Worm (Caenorhabditis elegans) whole organism, early embryonic: ENCODE measurements around the gene rbm-42.

Experiments
- B0310.2 ChIP-seq: sonication (generic microtip); optimal IDR thresholded peaks from 2 replicates; lab custom pipeline; 2016; ENCODE audit warnings: mild to moderate bottlenecking, missing genetic modification characterization, missing compliant biosample characterization
- aly-1 ChIP-seq: sonication (generic microtip); optimal IDR thresholded peaks from 2 replicates; lab custom pipeline; 2016; ENCODE audit warnings: missing genetic modification characterization, missing compliant biosample characterization
- ama-1 ChIP-seq: fragments of 150-350 bp; optimal IDR thresholded peaks from 2 replicates; lab custom pipeline; 2014
- ets-7 ChIP-seq: sonication (generic microtip); optimal IDR thresholded peaks from 2 replicates; lab custom pipeline; 2016; ENCODE audit warnings: missing genotype, missing genetic modification characterization, missing compliant biosample characterization
- hmbx-1 ChIP-seq: sonication (generic microtip); optimal IDR thresholded peaks from 2 replicates; lab custom pipeline; 2016; ENCODE audit warnings: mild to moderate bottlenecking, missing genetic modification characterization, missing compliant biosample characterization
- hmg-4 ChIP-seq: fragments of 200-800 bp; sonication (Bioruptor generic); optimal IDR thresholded peaks from 2 replicates; lab custom pipeline; 2018; ENCODE audit warnings: mild to moderate bottlenecking, missing genetic modification characterization, missing compliant biosample characterization
- hnd-1 ChIP-seq: sonication (generic microtip); optimal IDR thresholded peaks from 2 replicates; lab custom pipeline; 2016; ENCODE audit warnings: missing genetic modification characterization, missing compliant biosample characterization
- sea-1 ChIP-seq: fragments of 200-800 bp; sonication (Bioruptor generic); conservative IDR thresholded peaks from 2 replicates; pipeline ENCODE4 v1.3.6; 2022; ENCODE audit warnings: missing genetic modification characterization, missing compliant biosample characterization
- tbx-11 ChIP-seq: fragments of 200-800 bp; sonication (Bioruptor generic); IDR thresholded peaks from 2 replicates; pipeline ENCODE4 v1.3.6; 2022; ENCODE audit warnings: missing genetic modification characterization, missing compliant biosample characterization
- tbx-37 ChIP-seq: fragments of 200-800 bp; sonication (Bioruptor generic); conservative IDR thresholded peaks from 2 replicates; pipeline ENCODE4 v1.3.6; 2022; ENCODE audit warnings: missing genetic modification reagents, missing genetic modification characterization, missing compliant biosample characterization

DNA sequence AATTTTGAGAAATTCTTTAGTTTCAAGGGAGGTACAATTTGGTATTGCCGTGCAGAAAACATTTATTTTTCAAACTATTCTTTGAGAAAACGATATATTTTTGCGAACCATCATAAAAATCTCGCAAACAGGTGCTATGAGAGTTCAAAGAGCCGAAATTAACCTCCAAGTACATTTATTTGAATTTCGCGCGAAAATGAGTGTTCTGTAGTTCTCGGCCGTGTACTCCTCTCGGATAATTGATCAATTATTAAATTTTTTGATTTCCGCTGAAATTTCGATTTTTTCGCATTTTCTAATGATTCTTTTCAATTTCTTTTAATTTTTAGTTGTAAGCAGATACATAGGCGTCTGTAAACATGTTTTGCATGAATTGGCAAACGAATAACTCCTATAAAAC is 37.1 kb upstream of the rbm-42 start:
- TF ChIP-seq tbx-37 (GFP tag; lab: Robert Waterston, UW) (no peak), ama-1 (lab: Kevin White, UChicago) (no peak), B0310.2 (tag; lab: Kevin White, UChicago) (no peak), aly-1 (tag; lab: Kevin White, UChicago) (no peak), hmbx-1 (tag; lab: Kevin White, UChicago) (no peak), sea-1 (GFP tag; lab: Robert Waterston, UW) (no peak), hnd-1 (no peak), hmg-4 (GFP tag; lab: Kevin White, UChicago) (no peak), ets-7 (no peak), tbx-11 (no peak)
